Fruit fly (Drosophila melanogaster) whole organism, embryonic: ENCODE data around the gene thoc7.

Experiments used
- B-H2 ChIP-seq: fragments of 200-800 bp; sonication (Bioruptor generic); optimal IDR thresholded peaks from 2 replicates; lab custom pipeline; 2018; ENCODE audit warnings: missing biosample characterization, mild to moderate bottlenecking, missing genetic modification characterization
- Bgb ChIP-seq: fragments of 200-800 bp; sonication (Bioruptor generic); IDR thresholded peaks from 2 replicates; pipeline ENCODE4 v1.3.6; 2022; ENCODE audit warnings: missing biosample characterization, missing genetic modification characterization; ENCODE audit not compliant: partially characterized antibody
- CG10267 ChIP-seq: fragments of 200-800 bp; sonication (Bioruptor generic); optimal IDR thresholded peaks from 2 replicates; lab custom pipeline; 2018; ENCODE audit warnings: missing biosample characterization, mild to moderate bottlenecking, missing genetic modification characterization, moderate library complexity
- CG10366 ChIP-seq: fragments of 200-800 bp; sonication (Bioruptor generic); IDR thresholded peaks from 2 replicates; pipeline ENCODE4 v1.3.6; 2022; ENCODE audit warnings: missing biosample characterization, missing genetic modification characterization
- CG10654 ChIP-seq: fragments of 200-800 bp; sonication (Bioruptor generic); optimal IDR thresholded peaks from 2 replicates; lab custom pipeline; 2016; ENCODE audit warnings: missing biosample characterization, missing genetic modification characterization
- CG13287 ChIP-seq: fragments of 200-800 bp; sonication (Bioruptor generic); IDR thresholded peaks from 2 replicates; pipeline ENCODE4 v1.3.6; 2022; ENCODE audit warnings: missing biosample characterization, missing genetic modification characterization; ENCODE audit not compliant: partially characterized antibody
- CG13296 ChIP-seq: fragments of 200-800 bp; sonication (Bioruptor generic); optimal IDR thresholded peaks from 3 replicates; lab custom pipeline; 2018; ENCODE audit warnings: missing biosample characterization, mild to moderate bottlenecking, missing genetic modification characterization
- CG13894 ChIP-seq: fragments of 200-800 bp; sonication (Bioruptor generic); optimal IDR thresholded peaks from 3 replicates; lab custom pipeline; 2018; ENCODE audit warnings: missing biosample characterization, mild to moderate bottlenecking, missing genetic modification characterization, moderate library complexity
- CG14710 ChIP-seq: fragments of 200-800 bp; sonication (Bioruptor generic); optimal IDR thresholded peaks from 3 replicates; lab custom pipeline; 2019; ENCODE audit warnings: missing biosample characterization, mild to moderate bottlenecking, missing genetic modification characterization, moderate library complexity
- CG14860 ChIP-seq: fragments of 200-800 bp; sonication (Bioruptor generic); IDR thresholded peaks from 3 replicates; pipeline ENCODE4 v1.3.6; 2022; ENCODE audit warnings: missing biosample characterization, missing genetic modification characterization; ENCODE audit not compliant: partially characterized antibody
- CG17361 ChIP-seq: fragments of 200-800 bp; sonication (Bioruptor generic); IDR thresholded peaks from 3 replicates; pipeline ENCODE4 v1.3.6; 2022; ENCODE audit warnings: missing biosample characterization, missing genetic modification characterization
- CG18619 ChIP-seq: fragments of 200-800 bp; sonication (Bioruptor generic); optimal IDR thresholded peaks from 3 replicates; lab custom pipeline; 2017; ENCODE audit warnings: missing biosample characterization, mild to moderate bottlenecking, missing genetic modification characterization
- CG18764 ChIP-seq: fragments of 200-800 bp; sonication (Bioruptor generic); optimal IDR thresholded peaks from 3 replicates; lab custom pipeline; 2016; ENCODE audit warnings: missing biosample characterization, missing genetic modification characterization
- CG2116 ChIP-seq: fragments of 200-800 bp; sonication (Bioruptor generic); optimal IDR thresholded peaks from 3 replicates; lab custom pipeline; 2018; ENCODE audit warnings: missing biosample characterization, mild to moderate bottlenecking, missing genetic modification characterization
- CG2120 ChIP-seq: fragments of 200-800 bp; sonication (Bioruptor generic); optimal IDR thresholded peaks from 3 replicates; lab custom pipeline; 2016; ENCODE audit warnings: missing biosample characterization, missing genetic modification characterization
- CG30020 ChIP-seq: fragments of 200-800 bp; optimal IDR thresholded peaks from 2 replicates; lab custom pipeline; 2019; ENCODE audit warnings: missing biosample characterization, mild to moderate bottlenecking, missing genetic modification characterization, moderate library complexity
- CG34224 ChIP-seq: fragments of 200-800 bp; sonication (Bioruptor generic); IDR thresholded peaks from 3 replicates; pipeline ENCODE4 v1.3.6; 2022; ENCODE audit warnings: missing biosample characterization, missing genetic modification characterization; ENCODE audit not compliant: partially characterized antibody
- CoRest ChIP-seq: fragments of 200-800 bp; sonication (Bioruptor generic); optimal IDR thresholded peaks from 3 replicates; lab custom pipeline; 2018; ENCODE audit warnings: missing biosample characterization, mild to moderate bottlenecking, missing genetic modification characterization, moderate library complexity
- Dll ChIP-seq: fragments of 200-800 bp; sonication (Bioruptor generic); IDR thresholded peaks from 4 replicates; pipeline ENCODE4 v1.3.6; 2022; ENCODE audit warnings: missing biosample characterization, missing genetic modification characterization; ENCODE audit not compliant: partially characterized antibody
- Elba2 ChIP-seq: fragments of 200-800 bp; sonication (Bioruptor generic); optimal IDR thresholded peaks from 3 replicates; lab custom pipeline; 2016; ENCODE audit warnings: missing biosample characterization, missing genetic modification characterization
- Fer1 ChIP-seq: fragments of 200-800 bp; sonication (Bioruptor generic); optimal IDR thresholded peaks from 2 replicates; lab custom pipeline; 2017; ENCODE audit warnings: missing biosample characterization, mild to moderate bottlenecking, missing genetic modification characterization
- Fer3 ChIP-seq: fragments of 200-800 bp; sonication (Bioruptor generic); optimal IDR thresholded peaks from 2 replicates; lab custom pipeline; 2018; ENCODE audit warnings: missing biosample characterization, mild to moderate bottlenecking, missing genetic modification characterization, moderate library complexity
- HLH4C ChIP-seq: fragments of 200-800 bp; sonication (Bioruptor generic); IDR thresholded peaks from 3 replicates; pipeline ENCODE4 v1.3.6; 2022; ENCODE audit warnings: missing biosample characterization, missing genetic modification characterization; ENCODE audit not compliant: partially characterized antibody
- HmgZ ChIP-seq: fragments of 200-800 bp; sonication (Bioruptor generic); optimal IDR thresholded peaks from 2 replicates; lab custom pipeline; 2018; ENCODE audit warnings: missing biosample characterization, mild to moderate bottlenecking, missing genetic modification characterization
- Kr ChIP-seq: fragments of 200-800 bp; sonication (Bioruptor generic); optimal IDR thresholded peaks from 2 replicates; lab custom pipeline; 2017; ENCODE audit warnings: missing biosample characterization, mild to moderate bottlenecking, missing genetic modification characterization
- MBD-R2 ChIP-seq: fragments of 200-800 bp; sonication (Bioruptor generic); IDR thresholded peaks from 2 replicates; pipeline ENCODE4 v1.3.6; 2022; ENCODE audit warnings: missing biosample characterization, missing genetic modification characterization
- Med ChIP-seq: fragments of 200-800 bp; sonication (Bioruptor generic); peaks from one replicate; lab custom pipeline; 2016; ENCODE audit warnings: missing biosample characterization, missing genetic modification characterization, mild to moderate bottlenecking, inconsistent platforms, moderate library complexity
- Myb ChIP-seq: fragments of 200-800 bp; sonication (Bioruptor generic); optimal IDR thresholded peaks from 2 replicates; lab custom pipeline; 2016; ENCODE audit warnings: missing biosample characterization, missing genetic modification characterization
- Opbp ChIP-seq: fragments of 200-800 bp; sonication (Bioruptor generic); IDR thresholded peaks from 3 replicates; pipeline ENCODE4 v1.3.6; 2022; ENCODE audit warnings: missing biosample characterization, missing genetic modification characterization; ENCODE audit not compliant: partially characterized antibody
- Scr ChIP-seq: fragments of 200-800 bp; sonication (Bioruptor generic); IDR thresholded peaks from 2 replicates; pipeline ENCODE4 v1.3.6; 2022; ENCODE audit warnings: missing biosample characterization, missing genetic modification characterization; ENCODE audit not compliant: partially characterized antibody
- ato ChIP-seq: fragments of 200-800 bp; sonication (Bioruptor generic); IDR thresholded peaks from 2 replicates; pipeline ENCODE4 v1.3.6; 2022; ENCODE audit warnings: missing biosample characterization, missing genetic modification characterization; ENCODE audit not compliant: partially characterized antibody
- btn ChIP-seq: fragments of 200-800 bp; sonication (Bioruptor generic); optimal IDR thresholded peaks from 2 replicates; lab custom pipeline; 2016; ENCODE audit warnings: missing biosample characterization, missing genetic modification characterization
- dimm ChIP-seq: fragments of 200-800 bp; sonication (Bioruptor generic); IDR thresholded peaks from 2 replicates; pipeline ENCODE4 v1.3.6; 2022; ENCODE audit warnings: missing biosample characterization, missing genetic modification characterization
- gfzf ChIP-seq: fragments of 200-800 bp; sonication (Bioruptor generic); optimal IDR thresholded peaks from 2 replicates; lab custom pipeline; 2016; ENCODE audit warnings: missing biosample characterization, mild to moderate bottlenecking, missing genetic modification characterization, moderate library complexity
- insv ChIP-seq, 2 experiments: fragments of 200-800 bp; sonication (Bioruptor generic); optimal IDR thresholded peaks; 3 replicates each; lab custom pipeline; 2016 to 2018; ENCODE audit warnings: missing biosample characterization in 2 of 2, missing genetic modification characterization in 2 of 2
- knrl ChIP-seq: fragments of 200-800 bp; sonication (Bioruptor generic); IDR thresholded peaks from 3 replicates; pipeline ENCODE4 v1.3.6; 2022; ENCODE audit warnings: missing biosample characterization, missing genetic modification characterization; ENCODE audit not compliant: partially characterized antibody
- nmo ChIP-seq: fragments of 200-800 bp; sonication (Bioruptor generic); optimal IDR thresholded peaks from 2 replicates; lab custom pipeline; 2018; ENCODE audit warnings: missing biosample characterization, mild to moderate bottlenecking, missing genetic modification characterization, moderate library complexity
- onecut ChIP-seq: fragments of 200-800 bp; sonication (Bioruptor generic); IDR thresholded peaks from 2 replicates; pipeline ENCODE4 v1.3.6; 2022; ENCODE audit warnings: missing biosample characterization, missing genetic modification characterization
- peb ChIP-seq: fragments of 200-800 bp; sonication (Bioruptor generic); IDR thresholded peaks from 2 replicates; pipeline ENCODE4 v1.3.6; 2022; ENCODE audit warnings: missing biosample characterization, missing genetic modification characterization
- pita ChIP-seq: fragments of 200-800 bp; sonication (Bioruptor generic); optimal IDR thresholded peaks from 2 replicates; lab custom pipeline; 2017; ENCODE audit warnings: missing biosample characterization, mild to moderate bottlenecking, missing genetic modification characterization
- stwl ChIP-seq: fragments of 200-800 bp; sonication (Bioruptor generic); optimal IDR thresholded peaks from 3 replicates; lab custom pipeline; 2018; ENCODE audit warnings: missing biosample characterization, mild to moderate bottlenecking, missing genetic modification characterization, moderate library complexity
- tna ChIP-seq: fragments of 200-800 bp; sonication (Bioruptor generic); IDR thresholded peaks from 2 replicates; pipeline ENCODE4 v1.3.6; 2022; ENCODE audit warnings: missing biosample characterization, missing genetic modification characterization; ENCODE audit not compliant: partially characterized antibody
- unc-4 ChIP-seq: fragments of 200-800 bp; sonication (Bioruptor generic); IDR thresholded peaks from 2 replicates; pipeline ENCODE4 v1.3.6; 2022; ENCODE audit warnings: missing biosample characterization, missing genetic modification characterization; ENCODE audit not compliant: partially characterized antibody
- zfh1 ChIP-seq: fragments of 200-800 bp; sonication (Bioruptor generic); IDR thresholded peaks from 3 replicates; pipeline ENCODE4 v1.3.6; 2022; ENCODE audit warnings: missing biosample characterization, missing genetic modification characterization

thoc7 gene

DNA sequence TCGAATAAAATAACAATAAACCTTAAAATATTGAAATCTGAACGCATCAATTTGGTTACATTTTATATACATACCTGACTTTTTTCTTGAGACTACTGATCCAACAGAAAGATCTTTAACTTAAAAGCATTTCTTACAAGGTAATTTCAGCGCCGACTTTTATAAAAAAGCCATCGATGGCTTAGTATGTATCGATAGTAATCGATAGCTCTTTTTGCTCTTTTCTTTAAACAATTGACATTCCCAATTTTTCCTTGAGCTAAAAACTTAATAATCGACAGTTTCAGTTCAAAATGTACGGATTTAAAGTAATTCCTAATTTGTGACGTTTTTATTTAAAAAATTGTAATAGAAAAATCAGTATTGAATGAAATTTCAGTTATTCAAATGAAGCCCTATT, 38.0 kb downstream of the thoc7 start (continued):
- TF ChIP-seq CG30020 (tag; lab: Kevin White, UChicago) (peak; percentile 2), CG18619 (no peak), tna (peak; percentile 88), CG2116 (peak; percentile 86), Med (GFP tag; lab: Kevin White, UChicago) (peak; percentile 65), CG14860 (GFP tag; lab: Robert Waterston, UW) (peak; percentile 85), B-H2 (GFP tag; lab: Kevin White, UChicago) (peak; percentile 1), Bgb (peak; percentile 94), Fer1 (peak; percentile 20), gfzf (peak; percentile 28), zfh1 (GFP tag; lab: Robert Waterston, UW) (no peak), dimm (no peak), CG13894 (tag; lab: Kevin White, UChicago) (peak; percentile 19), Opbp (GFP tag; lab: Robert Waterston, UW) (peak; percentile 92), stwl (tag; lab: Kevin White, UChicago) (peak; percentile 71), btn (no peak), HmgZ (tag; lab: Kevin White, UChicago) (peak; percentile 21), HLH4C (GFP tag; lab: Robert Waterston, UW) (peak; percentile 91), Myb (GFP tag; lab: Kevin White, UChicago) (peak; percentile 94), knrl (GFP tag; lab: Robert Waterston, UW) (peak; percentile 86), CG17361 (GFP tag; lab: Robert Waterston, UW) (no peak), CG2120 (GFP tag; lab: Kevin White, UChicago) (peak; percentile 28), CG13296 (peak; percentile 17), ato (GFP tag; lab: Robert Waterston, UW) (peak; percentile 81), CG34224 (GFP tag; lab: Robert Waterston, UW) (peak; percentile 92), Kr (GFP tag; lab: Kevin White, UChicago) (no peak), unc-4 (peak; percentile 93), Fer3 (no peak), CoRest (tag; lab: Kevin White, UChicago) (peak; percentile 14), nmo (peak; percentile 19), CG10267 (tag; lab: Kevin White, UChicago) (peak; percentile 2), CG14710 (tag; lab: Kevin White, UChicago) (peak; percentile 35), CG13287 (peak; percentile 96), CG10366 (GFP tag; lab: Robert Waterston, UW) (no peak), pita (GFP tag; lab: Kevin White, UChicago) (no peak), CG10654 (no peak), Dll (GFP tag; lab: Robert Waterston, UW) (peak; percentile 90), Scr (GFP tag; lab: Robert Waterston, UW) (peak; percentile 89)

DNA sequence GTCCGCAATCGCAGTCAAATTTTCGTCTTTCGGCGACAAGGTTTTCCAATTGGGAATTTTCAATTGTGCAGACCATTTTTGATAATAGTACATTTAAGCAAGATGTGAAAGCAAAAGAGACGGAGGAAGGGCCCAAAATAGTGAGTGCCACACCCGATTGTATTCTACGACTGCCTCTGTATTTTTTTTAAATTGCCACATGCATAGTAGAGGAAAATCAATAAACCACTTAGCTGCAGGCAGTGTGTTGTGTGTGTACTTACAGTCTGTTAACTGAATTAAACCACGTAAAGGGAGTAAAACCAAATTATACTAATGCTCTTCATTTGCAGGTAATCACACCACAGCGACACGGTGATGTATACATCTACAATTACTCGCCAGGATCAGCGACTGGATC, 40.8 kb downstream of the thoc7 start:
- TF ChIP-seq onecut: peak; percentile 90
- TF ChIP-seq insv (GFP tag; optimal IDR thresholded peaks at IDR 0.05; lab: Kevin White, UChicago): peak in 1 of 2 experiments; percentile 77
- 0 out of 2 replicates have a peak, but pooled peaks have one; percentile 21 for TF ChIP-seq MBD-R2 (GFP tag; lab: Robert Waterston, UW)
- TF ChIP-seq CG18764 (GFP tag; lab: Kevin White, UChicago): no peak
- TF ChIP-seq Elba2 (GFP tag; lab: Kevin White, UChicago): peak; percentile 17
- TF ChIP-seq CG2120 (GFP tag; lab: Kevin White, UChicago): no peak
- no peak for TF ChIP-seq peb (GFP tag; lab: Robert Waterston, UW)
